Fruit fly (Drosophila melanogaster) whole organism, prepupa: ENCODE results near the gene unc80.

Experiments
- CG6276 ChIP-seq: fragments of 200-800 bp; sonication (Bioruptor generic); optimal IDR thresholded peaks from 2 replicates; lab custom pipeline; 2017; ENCODE audit warnings: missing biosample characterization, mild to moderate bottlenecking, missing genetic modification characterization
- CG8632 ChIP-seq: fragments of 200-800 bp; sonication (Bioruptor generic); optimal IDR thresholded peaks from 3 replicates; lab custom pipeline; 2016; ENCODE audit warnings: missing biosample characterization, missing genetic modification characterization
- Eip93F ChIP-seq: fragments of 200-800 bp; sonication (Bioruptor generic); optimal IDR thresholded peaks from 2 replicates; lab custom pipeline; 2016; ENCODE audit warnings: missing biosample characterization, mild to moderate bottlenecking, missing genetic modification characterization
- Hr38 ChIP-seq: sonication (Bioruptor generic); optimal IDR thresholded peaks from 2 replicates; lab custom pipeline; 2016; ENCODE audit warnings: missing biosample characterization, missing genetic modification characterization
- Sox102F ChIP-seq: fragments of 200-800 bp; sonication (Bioruptor generic); optimal IDR thresholded peaks from 2 replicates; lab custom pipeline; 2016; ENCODE audit warnings: missing biosample characterization, mild to moderate bottlenecking, missing genetic modification characterization
- net ChIP-seq: fragments of 200-800 bp; sonication (Bioruptor generic); optimal IDR thresholded peaks from 3 replicates; lab custom pipeline; 2016; ENCODE audit warnings: missing biosample characterization, missing genetic modification characterization
- ss ChIP-seq, 2 experiments: fragments of 200-800 bp; sonication (Bioruptor generic); optimal IDR thresholded peaks; 2 replicates in 1 of 2; 3 replicates in 1 of 2; lab custom pipeline; 2017 to 2018; ENCODE audit warnings: mild to moderate bottlenecking in 2 of 2, missing biosample characterization in 2 of 2, missing genetic modification characterization in 2 of 2, moderate library complexity in 1 of 2

DNA sequence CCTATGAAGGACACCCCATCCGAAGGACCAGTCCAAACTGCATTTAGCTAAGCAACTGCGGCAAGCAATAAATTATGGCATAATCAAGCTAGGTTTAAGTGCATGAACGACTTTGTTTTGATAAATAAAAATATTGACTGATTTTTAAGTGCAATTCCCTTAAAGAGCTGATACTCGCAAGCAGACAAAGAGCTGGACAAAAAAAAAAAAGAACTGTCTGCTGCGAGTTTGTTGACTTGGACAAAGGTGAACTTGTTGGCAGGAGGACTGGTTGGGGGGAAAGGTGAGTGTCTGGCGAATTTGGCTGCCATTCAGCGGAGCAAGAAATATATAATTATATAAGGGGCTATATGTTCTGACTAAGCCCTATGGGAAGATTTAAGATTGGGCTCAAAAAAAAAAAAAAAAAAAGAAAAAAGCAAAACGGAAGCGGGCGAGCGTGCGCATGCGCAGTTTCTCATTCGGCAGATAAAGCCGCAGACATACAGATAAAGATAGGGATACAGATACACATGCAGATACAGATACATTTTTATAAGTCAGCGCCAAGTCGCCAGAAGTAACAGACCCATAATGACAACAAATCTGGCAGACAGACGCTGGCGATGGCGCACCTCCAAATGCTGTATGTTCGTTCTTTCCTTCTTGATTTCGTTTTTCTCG lies 30.5 kb downstream of the unc80 start:
- no peak for TF ChIP-seq Hr38 (GFP tag; lab: Kevin White, UChicago)
- no peak for TF ChIP-seq Eip93F (GFP tag; lab: Kevin White, UChicago)
- TF ChIP-seq Sox102F (GFP tag; lab: Kevin White, UChicago) = peak; percentile 25
- no peak for TF ChIP-seq CG6276 (GFP tag; lab: Kevin White, UChicago)
- TF ChIP-seq CG8632 (GFP tag; lab: Kevin White, UChicago) = no peak
- TF ChIP-seq ss (GFP tag; optimal IDR thresholded peaks at IDR 0.05; lab: Kevin White, UChicago) = peak in 1 of 2 experiments; percentile 75
- no peak for TF ChIP-seq net (GFP tag; lab: Kevin White, UChicago)
